Fruit fly (Drosophila melanogaster): ENCODE measurements around the gene ogre.
A peak's percentile ranks its signal among the peaks of the same experiment; 100 is the strongest.

Gene ogre

DNA sequence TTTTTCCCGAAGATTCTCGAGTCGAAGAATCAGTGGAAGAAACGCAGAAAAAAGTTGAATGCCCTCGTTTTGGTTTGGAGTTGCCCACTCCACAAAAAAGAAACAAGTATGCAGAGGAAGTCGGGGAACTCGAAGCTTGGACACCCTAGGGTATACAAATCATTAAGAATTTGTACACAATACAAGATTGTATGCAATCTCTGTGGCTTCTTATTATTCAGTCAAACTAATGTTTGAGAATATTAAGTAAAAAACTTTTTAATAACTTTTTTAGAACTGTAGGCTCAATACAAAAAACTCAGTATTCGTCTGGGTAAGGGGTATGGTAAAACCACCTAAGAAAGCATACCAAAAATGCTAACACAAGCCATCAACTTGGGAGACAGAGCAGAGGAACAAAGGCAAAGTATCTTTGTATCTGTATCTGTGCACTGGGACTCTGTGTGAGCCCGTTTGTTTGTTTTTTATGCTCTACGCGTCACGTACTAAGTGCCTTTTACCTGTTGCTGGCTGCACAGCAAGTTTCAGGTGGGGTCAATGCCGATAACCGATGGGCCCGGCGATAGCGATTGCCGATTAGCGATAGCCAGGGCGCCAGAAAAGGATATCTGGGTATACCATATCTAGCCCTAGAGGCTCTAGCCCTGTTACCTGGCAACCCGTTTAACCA lies 5.8 kb downstream of the ogre start (continued):
- no peak for TF ChIP-seq mirr (GFP tag; optimal IDR thresholded peaks at IDR 0.05)
- TF ChIP-seq Elba2 (GFP tag; optimal IDR thresholded peaks at IDR 0.05) = peak; percentile 28
- peak; percentile 54 for TF ChIP-seq tup (GFP tag; optimal IDR thresholded peaks at IDR 0.05)
- TF ChIP-seq pum (GFP tag; optimal IDR thresholded peaks at IDR 0.05) = peak; percentile 77
- peak; percentile 71 for TF ChIP-seq zfh2 (GFP tag; optimal IDR thresholded peaks at IDR 0.05)
- peak; percentile 71 for TF ChIP-seq sob (GFP tag; IDR thresholded peaks at IDR 0.05)
- TF ChIP-seq CG14710 (tag; optimal IDR thresholded peaks at IDR 0.05) = peak; percentile 83
- no peak for TF ChIP-seq Fer2 (tag; optimal IDR thresholded peaks at IDR 0.05)
- peak; percentile 81 to 90 for TF ChIP-seq chif (GFP tag; optimal IDR thresholded peaks at IDR 0.05)
- peak; percentile 91 for TF ChIP-seq gem (tag; optimal IDR thresholded peaks at IDR 0.05)
- peak; percentile 19 for TF ChIP-seq CG13296 (GFP tag; optimal IDR thresholded peaks at IDR 0.05)
- peak; percentile 19 for TF ChIP-seq CG13123 (GFP tag; optimal IDR thresholded peaks at IDR 0.05)
- peak; percentile 50 for TF ChIP-seq cg (GFP tag; optimal IDR thresholded peaks at IDR 0.05)
- peak; percentile 53; the same call in 1 of the 2 replicates for TF ChIP-seq sens-2 (GFP tag; IDR thresholded peaks at IDR 0.05)
- peak; percentile 63 for TF ChIP-seq shn (GFP tag; optimal IDR thresholded peaks at IDR 0.05)
- TF ChIP-seq luna (GFP tag; optimal IDR thresholded peaks at IDR 0.05) = no peak
- TF ChIP-seq Optix (GFP tag; IDR thresholded peaks at IDR 0.05) = peak; percentile 57; the same call in 2 of the 3 replicates
- TF ChIP-seq pnt (GFP tag; optimal IDR thresholded peaks at IDR 0.05) = peak; percentile 80
- peak; percentile 59 for TF ChIP-seq nerfin-1 (tag; optimal IDR thresholded peaks at IDR 0.05)
- peak; percentile 51 to 74 for TF ChIP-seq Hr51 (GFP tag; optimal IDR thresholded peaks at IDR 0.05)
- peak; percentile 75 for TF ChIP-seq bcd (GFP tag; optimal IDR thresholded peaks at IDR 0.05)
- peak; percentile 83 for TF ChIP-seq CG31441 (GFP tag; IDR thresholded peaks at IDR 0.05)
- peak; percentile 89 for TF ChIP-seq scrt (GFP tag; optimal IDR thresholded peaks at IDR 0.05)
- peak; percentile 82 for TF ChIP-seq CG17328 (GFP tag; IDR thresholded peaks at IDR 0.05)
- peak; percentile 58 for TF ChIP-seq Six4 (GFP tag; optimal IDR thresholded peaks at IDR 0.05)
- peak; percentile 15 for TF ChIP-seq Ravus (GFP tag; IDR thresholded peaks at IDR 0.05)
- TF ChIP-seq Hmr (GFP tag; optimal IDR thresholded peaks at IDR 0.05) = peak; percentile 51
- peak; percentile 13 for TF ChIP-seq Jarid2 (GFP tag; optimal IDR thresholded peaks at IDR 0.05)
- TF ChIP-seq CG3847 (GFP tag; IDR thresholded peaks at IDR 0.05) = peak; percentile 63; the same call in 1 of the 2 replicates
- peak; percentile 47 for TF ChIP-seq CG10147 (GFP tag; optimal IDR thresholded peaks at IDR 0.05)
- peak; percentile 60 for TF ChIP-seq wor (GFP tag; IDR thresholded peaks at IDR 0.05)
- no peak for TF ChIP-seq gfzf (GFP tag; optimal IDR thresholded peaks at IDR 0.05)
- no peak for TF ChIP-seq Nf-YC (tag; optimal IDR thresholded peaks at IDR 0.05)
- TF ChIP-seq YL-1 (GFP tag; optimal IDR thresholded peaks at IDR 0.05) = no peak
- no peak for TF ChIP-seq ftz-f1 (GFP tag; optimal IDR thresholded peaks at IDR 0.05)
- peak; percentile 69; the same call in 1 of the 2 replicates for TF ChIP-seq ranshi (GFP tag; IDR thresholded peaks at IDR 0.05)
- TF ChIP-seq CG11093 (GFP tag; IDR thresholded peaks at IDR 0.05) = peak; percentile 65
- TF ChIP-seq CG33557 (GFP tag; optimal IDR thresholded peaks at IDR 0.05) = peak; percentile 84
- TF ChIP-seq grn (GFP tag; optimal IDR thresholded peaks at IDR 0.05) = peak; percentile 67
- TF ChIP-seq Med (GFP tag) = peak; percentile 94
- TF ChIP-seq p53 (GFP tag; optimal IDR thresholded peaks at IDR 0.05) = no peak
- TF ChIP-seq CG9437 (GFP tag; optimal IDR thresholded peaks at IDR 0.05) = peak; percentile 63
- peak; percentile 62 for TF ChIP-seq salm (tag; optimal IDR thresholded peaks at IDR 0.05)
- TF ChIP-seq stwl (tag; optimal IDR thresholded peaks at IDR 0.05) = peak; percentile 19
- peak; percentile 71 for TF ChIP-seq CG15696 (tag; optimal IDR thresholded peaks at IDR 0.05)
- TF ChIP-seq ewg (GFP tag; optimal IDR thresholded peaks at IDR 0.05) = peak; percentile 54
- peak; percentile 83 for TF ChIP-seq CG9727 (GFP tag; optimal IDR thresholded peaks at IDR 0.05)
- TF ChIP-seq CG15479 (GFP tag; optimal IDR thresholded peaks at IDR 0.05) = no peak
- no peak for TF ChIP-seq CG10321 (GFP tag; IDR thresholded peaks at IDR 0.05)

Data from whole organism, embryonic.